Worm (Caenorhabditis elegans) whole organism, L1 larva: ENCODE results near the gene F58B4.5.

Source experiments
- C04F5.9 ChIP-seq: sonication (generic microtip); optimal IDR thresholded peaks from 2 replicates; lab custom pipeline; 2016; ENCODE audit warnings: missing genetic modification characterization, missing compliant biosample characterization
- alr-1 ChIP-seq: fragments of 200-800 bp; sonication (Bioruptor generic); optimal IDR thresholded peaks from 2 replicates; lab custom pipeline; 2018; ENCODE audit warnings: borderline replicate concordance, mild to moderate bottlenecking, missing genetic modification characterization, missing compliant biosample characterization
- ama-1 ChIP-seq: fragments of 150-350 bp; optimal IDR thresholded peaks from 2 replicates; lab custom pipeline; 2014
- blmp-1 ChIP-seq: fragments of 150-350 bp; optimal IDR thresholded peaks from 2 replicates; lab custom pipeline; 2014; ENCODE audit warnings: missing biosample characterization, missing genetic modification characterization
- ceh-82 ChIP-seq, 3 experiments: fragments of 150-350 bp in 1 of 3; sonication (generic microtip) in 2 of 3; optimal IDR thresholded peaks; 2 replicates each; lab custom pipeline; 2014 to 2017; ENCODE audit warnings: missing biosample characterization in 3 of 3, missing genetic modification characterization in 3 of 3
- ceh-90 ChIP-seq: sonication (generic microtip); optimal IDR thresholded peaks from 2 replicates; lab custom pipeline; 2016; ENCODE audit warnings: missing genetic modification characterization, missing compliant biosample characterization
- dpl-1 ChIP-seq, 3 experiments: fragments of 150-350 bp in 2 of 3; sonication (generic microtip) in 1 of 3; optimal IDR thresholded peaks; 2 replicates each; lab custom pipeline; 2014 to 2017; ENCODE audit warnings: missing biosample characterization in 3 of 3, missing genetic modification characterization in 3 of 3, missing genetic modification reagents in 3 of 3
- efl-1 ChIP-seq, 4 experiments: fragments of 150-350 bp; optimal IDR thresholded peaks in 3 of 4; peaks in 1 of 4; 1 replicate in 1 of 4; 2 replicates in 3 of 4; lab custom pipeline; 2014; ENCODE audit warnings: missing biosample characterization in 2 of 4, missing genetic modification characterization in 2 of 4, missing genetic modification reagents in 2 of 4
- egl-27 ChIP-seq, 2 experiments: fragments of 150-350 bp in 1 of 2; sonication (generic microtip); optimal IDR thresholded peaks; 3 replicates each; lab custom pipeline; 2017 to 2018; ENCODE audit warnings: missing biosample characterization in 2 of 2, missing genetic modification characterization in 2 of 2, missing genetic modification reagents in 2 of 2
- elt-2 ChIP-seq: sonication (generic microtip); optimal IDR thresholded peaks from 2 replicates; lab custom pipeline; 2016; ENCODE audit warnings: missing genetic modification characterization, mild to moderate bottlenecking, inconsistent platforms, missing compliant biosample characterization, missing genetic modification reagents
- elt-3 ChIP-seq, 6 experiments: fragments of 150-350 bp in 1 of 6; sonication (generic microtip); optimal IDR thresholded peaks; 2 replicates each; lab custom pipeline; 2017 to 2018; ENCODE audit warnings: missing biosample characterization in 6 of 6, missing genetic modification characterization in 6 of 6, inconsistent platforms in 1 of 6
- ets-5 ChIP-seq: fragments of 200-800 bp; sonication (Bioruptor generic); IDR thresholded peaks from 2 replicates; pipeline ENCODE4 v1.3.6; 2022; ENCODE audit warnings: missing genetic modification characterization, missing compliant biosample characterization
- fos-1 ChIP-seq: fragments of 150-350 bp; optimal IDR thresholded peaks from 2 replicates; lab custom pipeline; 2014; ENCODE audit warnings: missing biosample characterization, missing genetic modification characterization
- hlh-4 ChIP-seq: sonication (generic microtip); optimal IDR thresholded peaks from 2 replicates; lab custom pipeline; 2016; ENCODE audit warnings: mild to moderate bottlenecking, missing genetic modification characterization, missing compliant biosample characterization
- hpl-2 ChIP-seq: fragments of 150-350 bp; optimal IDR thresholded peaks from 2 replicates; lab custom pipeline; 2014; ENCODE audit warnings: missing biosample characterization, missing genetic modification reagents, missing genetic modification characterization
- isw-1 ChIP-seq: fragments of 200-800 bp; sonication (Bioruptor generic); IDR thresholded peaks from 2 replicates; pipeline ENCODE4 v1.3.6; 2022; ENCODE audit warnings: missing genetic modification characterization, missing compliant biosample characterization
- jun-1 ChIP-seq: fragments of 150-350 bp; optimal IDR thresholded peaks from 2 replicates; lab custom pipeline; 2014; ENCODE audit warnings: missing biosample characterization, missing genetic modification reagents, missing genetic modification characterization
- lin-35 ChIP-seq, 2 experiments: fragments of 150-350 bp; optimal IDR thresholded peaks; 2 replicates each; lab custom pipeline; 2014; ENCODE audit warnings: missing biosample characterization in 2 of 2, missing genetic modification characterization in 2 of 2, missing genetic modification reagents in 2 of 2
- lin-39 ChIP-seq: fragments of 150-350 bp; optimal IDR thresholded peaks from 2 replicates; lab custom pipeline; 2014; ENCODE audit warnings: missing biosample characterization, missing genetic modification reagents, missing genetic modification characterization
- lsy-2 ChIP-seq, 2 experiments: fragments of 150-350 bp; optimal IDR thresholded peaks; 2 replicates each; lab custom pipeline; 2014; ENCODE audit warnings: missing biosample characterization in 2 of 2, missing genetic modification characterization in 2 of 2
- nhr-19 ChIP-seq: fragments of 200-800 bp; sonication (Bioruptor generic); conservative IDR thresholded peaks from 2 replicates; pipeline ENCODE4 v1.3.6; 2022; ENCODE audit warnings: missing genetic modification characterization, missing compliant biosample characterization
- nhr-20 ChIP-seq: sonication (generic microtip); optimal IDR thresholded peaks from 2 replicates; lab custom pipeline; 2016; ENCODE audit warnings: mild to moderate bottlenecking, missing genetic modification characterization, missing compliant biosample characterization
- nhr-47 ChIP-seq: sonication (generic microtip); optimal IDR thresholded peaks from 2 replicates; lab custom pipeline; 2016; ENCODE audit warnings: mild to moderate bottlenecking, missing genetic modification characterization, moderate library complexity, missing compliant biosample characterization
- nhr-71 ChIP-seq: sonication (generic microtip); optimal IDR thresholded peaks from 2 replicates; lab custom pipeline; 2016; ENCODE audit warnings: mild to moderate bottlenecking, missing genetic modification characterization, moderate library complexity, missing compliant biosample characterization
- nhr-77 ChIP-seq: fragments of 150-350 bp; optimal IDR thresholded peaks from 2 replicates; lab custom pipeline; 2014; ENCODE audit warnings: missing biosample characterization, missing genetic modification characterization
- nhr-85 ChIP-seq: sonication (generic microtip); peaks from one replicate; lab custom pipeline; 2016; ENCODE audit warnings: missing genetic modification characterization, inconsistent platforms, missing compliant biosample characterization
- pag-3 ChIP-seq: sonication (generic microtip); optimal IDR thresholded peaks from 2 replicates; lab custom pipeline; 2017; ENCODE audit warnings: missing genetic modification characterization, mild to moderate bottlenecking, missing compliant biosample characterization, antibody characterized with exemption, borderline replicate concordance; ENCODE audit not compliant: insufficient read depth
- rnt-1 ChIP-seq: sonication (generic microtip); optimal IDR thresholded peaks from 2 replicates; lab custom pipeline; 2016; ENCODE audit warnings: mild to moderate bottlenecking, missing genetic modification characterization, moderate library complexity, missing compliant biosample characterization
- sptf-1 ChIP-seq: fragments of 150-350 bp; optimal IDR thresholded peaks from 2 replicates; lab custom pipeline; 2014; ENCODE audit warnings: missing biosample characterization, missing genetic modification characterization
- unc-30 ChIP-seq: sonication (generic microtip); optimal IDR thresholded peaks from 2 replicates; lab custom pipeline; 2017; ENCODE audit warnings: missing biosample characterization, missing genetic modification characterization
- unc-62 ChIP-seq: fragments of 150-350 bp; optimal IDR thresholded peaks from 2 replicates; lab custom pipeline; 2014; ENCODE audit warnings: missing biosample characterization, missing genetic modification reagents, missing genetic modification characterization
- unc-86 ChIP-seq: sonication (generic microtip); optimal IDR thresholded peaks from 2 replicates; lab custom pipeline; 2016; ENCODE audit warnings: missing genetic modification characterization, missing compliant biosample characterization
- unc-98 ChIP-seq: fragments of 200-800 bp; sonication (Bioruptor generic); IDR thresholded peaks from 2 replicates; pipeline ENCODE4 v1.3.6; 2022; ENCODE audit warnings: missing genetic modification characterization, missing compliant biosample characterization
- vab-15 ChIP-seq: sonication (generic microtip); optimal IDR thresholded peaks from 2 replicates; lab custom pipeline; 2017; ENCODE audit warnings: missing genotype, mild to moderate bottlenecking, missing genetic modification characterization, missing compliant biosample characterization
- xbp-1 ChIP-seq: sonication (generic microtip); optimal IDR thresholded peaks from 2 replicates; lab custom pipeline; 2016; ENCODE audit warnings: missing genetic modification characterization, missing compliant biosample characterization

F58B4.5 gene

DNA sequence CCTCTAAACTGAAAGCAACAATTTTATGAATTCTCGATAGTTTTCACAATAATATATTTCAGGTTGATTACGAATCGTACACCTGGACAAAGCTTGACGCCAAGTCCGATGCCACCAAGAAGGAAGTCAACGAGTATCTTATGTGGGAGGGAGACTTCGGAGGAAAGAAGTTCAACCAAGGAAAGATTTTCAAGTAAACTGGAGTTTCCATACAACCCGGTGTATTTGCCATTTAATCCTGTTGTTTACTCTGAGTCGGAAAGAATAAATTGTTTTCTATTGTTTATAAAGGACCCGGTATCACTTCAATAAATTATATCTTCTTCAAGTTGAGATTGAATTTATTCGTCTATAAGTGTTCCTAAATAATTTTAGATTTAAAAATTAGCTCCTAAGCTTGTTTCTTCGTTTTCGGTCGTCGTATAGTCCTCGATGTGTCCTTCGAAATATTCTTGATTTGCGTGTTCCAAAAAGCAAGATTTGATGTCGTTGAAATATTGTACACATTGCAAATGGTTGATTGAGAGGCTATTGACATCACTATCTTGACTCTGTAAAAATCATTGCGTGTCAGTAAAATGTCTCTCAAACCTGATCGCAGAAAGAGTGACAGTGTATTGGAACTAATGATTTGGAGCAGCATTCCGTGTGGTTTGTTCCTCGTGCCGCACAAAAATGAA lies 35.2 kb downstream of the F58B4.5 start:
- peak in 1 of 2 experiments; percentile 27 for TF ChIP-seq lsy-2 (tag; optimal IDR thresholded peaks at IDR 0.05; lab: Kevin White, UChicago)
- TF ChIP-seq unc-30 (tag; lab: Kevin White, UChicago) = no peak
- no peak for TF ChIP-seq efl-1 (optimal IDR thresholded peaks at IDR 0.05; lab: Kevin White, UChicago)
- TF ChIP-seq efl-1 (GFP tag; optimal IDR thresholded peaks at IDR 0.05 in 1 of 2; lab: Kevin White, UChicago) = peak in 1 of 2 experiments; percentile 24
- TF ChIP-seq nhr-85 (tag; lab: Kevin White, UChicago) = peak; percentile 4
- TF ChIP-seq dpl-1 (GFP tag; optimal IDR thresholded peaks at IDR 0.05; lab: Kevin White, UChicago) = no peak

DNA sequence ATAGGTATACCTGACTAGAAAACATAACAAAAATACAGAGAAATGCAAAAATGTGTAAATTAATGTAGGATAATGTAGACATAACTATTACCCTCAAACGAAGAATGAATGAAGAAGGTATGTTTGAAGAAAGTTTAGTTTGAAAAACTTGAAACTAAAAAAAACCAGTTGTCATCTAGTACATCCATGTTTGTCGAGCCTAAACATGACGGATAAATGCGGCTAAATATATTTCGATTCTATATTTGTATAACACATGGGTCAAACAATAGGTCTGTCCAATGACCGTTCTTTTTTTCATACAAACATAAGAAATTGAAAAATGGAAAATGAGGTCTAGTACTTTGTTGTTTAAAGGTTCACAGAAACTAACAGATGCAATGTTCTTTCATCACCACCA lies 37.6 kb downstream of the F58B4.5 start, which contains the start of gene F17C11.22:
F17C11.22 (minus strand) TSS at position 101 of the 400 bp plus-strand sequence.
- TF ChIP-seq lin-39 = no peak
- no peak for TF ChIP-seq efl-1 (optimal IDR thresholded peaks at IDR 0.05; lab: Kevin White, UChicago)
- TF ChIP-seq efl-1 (GFP tag; optimal IDR thresholded peaks at IDR 0.05 in 1 of 2; lab: Kevin White, UChicago) = peak in 1 of 2 experiments; percentile 58

DNA sequence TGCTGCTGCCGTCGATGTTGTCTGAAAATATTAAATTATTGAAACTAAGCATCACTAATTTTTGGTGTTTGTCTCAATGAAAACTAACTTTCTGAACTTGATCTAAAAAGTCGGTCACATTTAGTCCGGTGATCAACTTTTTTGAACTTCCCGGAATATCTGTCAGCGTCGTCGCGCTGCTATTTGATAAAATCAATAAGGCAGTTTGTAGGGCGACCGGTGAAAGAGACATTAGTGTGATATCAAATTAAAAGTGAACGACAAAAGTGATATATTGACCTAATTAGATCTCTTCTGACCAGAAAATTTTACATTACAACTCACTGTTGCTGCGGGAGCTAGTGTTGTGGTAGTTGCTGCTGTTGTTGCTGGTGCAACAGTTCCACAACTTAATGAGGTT lies 38.4 kb downstream of the F58B4.5 start:
- TF ChIP-seq alr-1 (tag; lab: Kevin White, UChicago) = no peak
- peak in 1 of 6 experiments; percentile 10 for TF ChIP-seq elt-3 (tag; optimal IDR thresholded peaks at IDR 0.05; lab: Kevin White, UChicago)
- TF ChIP-seq hpl-2 = no peak
- no peak for TF ChIP-seq nhr-19 (GFP tag; lab: Robert Waterston, UW)
- peak; percentile 23 for TF ChIP-seq nhr-85 (tag; lab: Kevin White, UChicago)
- TF ChIP-seq blmp-1 = peak; percentile 90

DNA sequence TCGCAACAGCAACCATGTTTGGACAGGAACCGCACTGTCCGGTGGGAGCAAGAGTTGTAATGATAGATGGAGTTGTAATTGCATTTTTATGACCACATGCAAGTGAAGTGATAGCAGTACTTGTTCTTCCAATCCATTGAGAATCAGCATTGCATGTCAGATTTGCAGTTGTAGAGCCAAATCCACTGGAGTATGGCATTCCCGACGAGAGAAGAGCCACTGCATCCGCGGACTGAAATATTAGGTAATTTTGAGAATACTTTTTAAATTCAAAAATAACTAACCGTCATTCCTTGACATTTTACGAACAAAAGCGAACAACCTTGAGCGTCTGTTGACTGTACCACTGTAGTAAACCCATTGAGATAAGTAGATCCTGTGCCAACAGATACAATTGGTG lies 42.6 kb downstream of the F58B4.5 start:
- TF ChIP-seq xbp-1 (tag; lab: Kevin White, UChicago) = no peak
- TF ChIP-seq elt-3 (tag; optimal IDR thresholded peaks at IDR 0.05; lab: Kevin White, UChicago) = no peak
- TF ChIP-seq jun-1 (tag; lab: Kevin White, UChicago) = no peak
- TF ChIP-seq hlh-4 = no peak
- no peak for TF ChIP-seq unc-98
- no peak for TF ChIP-seq rnt-1 (tag; lab: Kevin White, UChicago)
- TF ChIP-seq fos-1 = no peak
- no peak for TF ChIP-seq lin-35 (GFP tag; optimal IDR thresholded peaks at IDR 0.05; lab: Kevin White, UChicago)

DNA sequence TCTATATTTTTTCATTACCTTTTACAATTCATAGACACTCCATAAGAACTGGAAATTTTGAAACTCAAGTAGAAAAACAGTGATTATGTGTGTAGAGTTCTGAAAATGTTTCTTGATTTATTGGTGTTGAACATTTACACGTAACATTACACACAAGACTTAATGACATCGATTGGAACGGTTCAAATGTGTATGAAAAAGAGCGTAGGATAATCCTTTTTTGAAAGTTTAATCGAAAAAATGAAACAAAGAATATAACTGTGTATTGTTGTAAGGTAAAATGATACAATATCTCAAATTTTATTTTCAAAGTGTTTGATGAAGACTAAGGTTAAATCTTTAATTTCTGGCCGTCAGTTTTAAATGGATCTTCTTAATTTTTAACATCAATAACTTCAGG lies 48.6 kb downstream of the F58B4.5 start, which contains the start of gene fig-1:
fig-1 (minus strand) TSS at position 101 of the 400 bp plus-strand sequence.
- TF ChIP-seq ama-1 (lab: Kevin White, UChicago) (no peak), ceh-90 (tag; lab: Kevin White, UChicago) (no peak), ceh-82 (tag; optimal IDR thresholded peaks at IDR 0.05; lab: Kevin White, UChicago) (no peak), C04F5.9 (tag; lab: Kevin White, UChicago) (no peak), isw-1 (GFP tag; lab: Robert Waterston, UW) (no peak), hpl-2 (no peak), unc-86 (tag; lab: Kevin White, UChicago) (no peak), nhr-20 (tag; lab: Kevin White, UChicago) (no peak), ets-5 (GFP tag; lab: Robert Waterston, UW) (no peak), nhr-77 (tag; lab: Kevin White, UChicago) (no peak), nhr-47 (tag; lab: Kevin White, UChicago) (no peak), lin-35 (GFP tag; optimal IDR thresholded peaks at IDR 0.05; lab: Kevin White, UChicago) (no peak), elt-2 (tag; lab: Kevin White, UChicago) (no peak), pag-3 (tag; lab: Kevin White, UChicago) (no peak), sptf-1 (no peak), unc-62 (GFP tag; lab: Kevin White, UChicago) (no peak), nhr-71 (tag; lab: Kevin White, UChicago) (no peak), egl-27 (tag; optimal IDR thresholded peaks at IDR 0.05; lab: Kevin White, UChicago) (no peak), nhr-19 (GFP tag; lab: Robert Waterston, UW) (no peak), vab-15 (tag; lab: Kevin White, UChicago) (no peak)
